Fruit fly (Drosophila melanogaster): ENCODE results near the gene CG7367.

DNA sequence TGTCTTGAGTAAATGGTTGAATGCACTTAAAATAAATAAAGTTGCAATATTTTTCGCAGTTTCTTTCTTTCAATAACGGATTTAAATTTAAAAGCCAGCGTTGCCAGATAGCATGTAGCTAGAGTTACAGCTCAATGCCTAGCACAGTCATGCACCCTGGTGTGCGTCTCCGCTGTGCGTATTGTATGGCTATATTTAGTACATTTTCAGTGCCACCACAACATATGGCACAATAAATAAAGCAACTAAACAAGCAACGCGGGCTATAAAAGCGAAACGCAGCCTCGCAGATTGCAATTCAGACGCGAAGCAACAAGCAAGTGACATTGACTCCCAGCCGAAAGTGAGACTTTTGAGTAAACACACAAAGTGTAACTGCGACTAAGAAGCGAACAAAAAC is 40.9 kb downstream of the CG7367 start, which contains the start of gene Sirup:
- TF ChIP-seq CTCF (optimal IDR thresholded peaks at IDR 0.05) (peak; percentile 65 to 73), CG8478 (optimal IDR thresholded peaks at IDR 0.05) (no peak)

Measured in S2 (cell line).